Worm (Caenorhabditis elegans): ENCODE data around the gene ttb-1.

ttb-1 gene

ce11 chrV:137667-138066, 19.0 kb upstream of the ttb-1 start:
- TF ChIP-seq jun-1 (tag; optimal IDR thresholded peaks at IDR 0.05), result no peak
- TF ChIP-seq C04F5.9 (tag; optimal IDR thresholded peaks at IDR 0.05), result no peak
- TF ChIP-seq efl-1 (optimal IDR thresholded peaks at IDR 0.05), result no peak
- peak in 1 of 2 experiments; percentile 91 for TF ChIP-seq efl-1 (GFP tag; optimal IDR thresholded peaks at IDR 0.05 in 1 of 2)
- TF ChIP-seq unc-98 (GFP tag; IDR thresholded peaks at IDR 0.05), result no peak
- no peak for TF ChIP-seq lin-39 (tag; optimal IDR thresholded peaks at IDR 0.05)

- TF ChIP-seq nhr-85 (tag), result no peak
- TF ChIP-seq egl-27 (tag; optimal IDR thresholded peaks at IDR 0.05), result no peak
- no peak for TF ChIP-seq efl-1 (optimal IDR thresholded peaks at IDR 0.05)
- peak in 1 of 2 experiments; percentile 82 for TF ChIP-seq efl-1 (GFP tag; optimal IDR thresholded peaks at IDR 0.05 in 1 of 2)
- no peak for TF ChIP-seq tbx-2 (tag; optimal IDR thresholded peaks at IDR 0.05)
- no peak for TF ChIP-seq ceh-8 (GFP tag; optimal IDR thresholded peaks at IDR 0.05)
- TF ChIP-seq skn-1 (tag; optimal IDR thresholded peaks at IDR 0.05), result no peak
- TF ChIP-seq fkh-4 (tag; optimal IDR thresholded peaks at IDR 0.05; ENCODE audit: borderline replicate concordance), result no peak
- TF ChIP-seq elt-2 (tag; optimal IDR thresholded peaks at IDR 0.05), result no peak
Observed at ce11 chrV:138592-138991, 18.0 kb upstream of the ttb-1 start, which contains the start of gene W03F9.9. Gene W03F9.9 (plus strand): TSS chrV:138892.

ce11 chrV:141257-141656, 15.4 kb upstream of the ttb-1 start, which contains the start of gene W03F9.11:
Gene W03F9.11 (minus strand): TSS chrV:141357.
- no peak for TF ChIP-seq Y116A8C.19 (tag; optimal IDR thresholded peaks at IDR 0.05; ENCODE audit: borderline replicate concordance)
- no peak for TF ChIP-seq hlh-17 (GFP tag; optimal IDR thresholded peaks at IDR 0.05; ENCODE audit: borderline replicate concordance)
- no peak for TF ChIP-seq mdl-1 (tag; optimal IDR thresholded peaks at IDR 0.05)
- TF ChIP-seq dpl-1 (GFP tag; optimal IDR thresholded peaks at IDR 0.05), result no peak
- no peak for TF ChIP-seq sup-37 (GFP tag; optimal IDR thresholded peaks at IDR 0.05)
- TF ChIP-seq lir-3 (tag; optimal IDR thresholded peaks at IDR 0.05; ENCODE audit: poor library complexity), result no peak
- TF ChIP-seq mep-1 (tag; optimal IDR thresholded peaks at IDR 0.05), result no peak
- TF ChIP-seq skn-1 (tag; optimal IDR thresholded peaks at IDR 0.05), result no peak
- no peak for TF ChIP-seq isw-1 (GFP tag; IDR thresholded peaks at IDR 0.05)
- no peak for TF ChIP-seq unc-98 (GFP tag; IDR thresholded peaks at IDR 0.05)
- TF ChIP-seq ceh-90 (tag; optimal IDR thresholded peaks at IDR 0.05), result no peak
- TF ChIP-seq ztf-11 (tag; optimal IDR thresholded peaks at IDR 0.05), result no peak
- no peak for TF ChIP-seq irx-1 (tag; optimal IDR thresholded peaks at IDR 0.05)
- no peak for TF ChIP-seq unc-30 (tag; optimal IDR thresholded peaks at IDR 0.05)
- no peak for TF ChIP-seq ceh-63 (GFP tag; optimal IDR thresholded peaks at IDR 0.05)
- no peak for TF ChIP-seq ces-1 (GFP tag; optimal IDR thresholded peaks at IDR 0.05)
- TF ChIP-seq pqm-1 (tag; optimal IDR thresholded peaks at IDR 0.05), result no peak
- no peak for TF ChIP-seq aly-2 (tag; optimal IDR thresholded peaks at IDR 0.05)
- TF ChIP-seq unc-62 (GFP tag; optimal IDR thresholded peaks at IDR 0.05), result no peak

- TF ChIP-seq efl-1 (optimal IDR thresholded peaks at IDR 0.05) (no peak), efl-1 (GFP tag; optimal IDR thresholded peaks at IDR 0.05 in 1 of 2) (peak in 1 of 2 experiments; percentile 0), F16B12.6 (tag; optimal IDR thresholded peaks at IDR 0.05) (no peak), alr-1 (tag; optimal IDR thresholded peaks at IDR 0.05; ENCODE audit: borderline replicate concordance) (no peak)
Observed at ce11 chrV:144794-145193, 11.8 kb upstream of the ttb-1 start, which contains the start of gene srh-82. Gene srh-82 (plus strand): TSS chrV:145094.

- TF ChIP-seq ets-5 (GFP tag; IDR thresholded peaks at IDR 0.05) (no peak), hpl-2 (GFP tag; optimal IDR thresholded peaks at IDR 0.05) (no peak), nhr-28 (tag; optimal IDR thresholded peaks at IDR 0.05) (no peak), C34B4.2 (tag; optimal IDR thresholded peaks at IDR 0.05) (no peak), ztf-11 (tag; optimal IDR thresholded peaks at IDR 0.05) (no peak), ztf-4 (tag; optimal IDR thresholded peaks at IDR 0.05) (no peak), swsn-7 (tag; optimal IDR thresholded peaks at IDR 0.05) (no peak), nhr-11 (tag; optimal IDR thresholded peaks at IDR 0.05) (no peak), unc-130 (tag; optimal IDR thresholded peaks at IDR 0.05) (no peak), fos-1 (tag; optimal IDR thresholded peaks at IDR 0.05) (no peak)
Observed at ce11 chrV:145694-146093, 10.9 kb upstream of the ttb-1 start.

Data from whole organism, L1 larva.